Fruit fly (Drosophila melanogaster) whole organism, embryonic: ENCODE measurements around the gene CG3517.

Experiments used
- Adf1 ChIP-seq: fragments of 200-800 bp; sonication (Bioruptor generic); IDR thresholded peaks from 2 replicates; pipeline ENCODE4 v1.3.6; 2022; ENCODE audit warnings: missing biosample characterization, missing genetic modification characterization
- B-H1 ChIP-seq: fragments of 200-800 bp; sonication (Bioruptor generic); IDR thresholded peaks from 3 replicates; pipeline ENCODE4 v1.3.6; 2022; ENCODE audit warnings: missing biosample characterization, missing genetic modification characterization
- CG10321 ChIP-seq: fragments of 200-800 bp; sonication (Bioruptor generic); IDR thresholded peaks from 2 replicates; pipeline ENCODE4 v1.3.6; 2022; ENCODE audit warnings: missing biosample characterization, missing genetic modification characterization
- CG12769 ChIP-seq: fragments of 200-800 bp; sonication (Bioruptor generic); optimal IDR thresholded peaks from 2 replicates; lab custom pipeline; 2019; ENCODE audit warnings: missing biosample characterization, mild to moderate bottlenecking, missing genetic modification characterization, moderate library complexity
- CG13775 ChIP-seq: fragments of 200-800 bp; sonication (Bioruptor generic); optimal IDR thresholded peaks from 3 replicates; lab custom pipeline; 2017; ENCODE audit warnings: missing biosample characterization, mild to moderate bottlenecking, missing genetic modification characterization
- CG14860 ChIP-seq: fragments of 200-800 bp; sonication (Bioruptor generic); IDR thresholded peaks from 3 replicates; pipeline ENCODE4 v1.3.6; 2022; ENCODE audit warnings: missing biosample characterization, missing genetic modification characterization; ENCODE audit not compliant: partially characterized antibody
- CG15269 ChIP-seq: fragments of 200-800 bp; sonication (Bioruptor generic); optimal IDR thresholded peaks from 2 replicates; lab custom pipeline; 2018; ENCODE audit warnings: missing biosample characterization, mild to moderate bottlenecking, missing genetic modification characterization, moderate library complexity
- CG17186 ChIP-seq: fragments of 200-800 bp; sonication (Bioruptor generic); optimal IDR thresholded peaks from 3 replicates; lab custom pipeline; 2017; ENCODE audit warnings: missing biosample characterization, missing genetic modification reagents, missing genetic modification characterization
- CG17612 ChIP-seq: fragments of 200-800 bp; sonication (Bioruptor generic); IDR thresholded peaks from 2 replicates; pipeline ENCODE4 v1.3.6; 2022; ENCODE audit warnings: missing biosample characterization, missing genetic modification characterization
- CG18476 ChIP-seq: fragments of 200-800 bp; sonication (Bioruptor generic); optimal IDR thresholded peaks from 2 replicates; lab custom pipeline; 2016; ENCODE audit warnings: missing biosample characterization, mild to moderate bottlenecking, missing genetic modification characterization
- CG3847 ChIP-seq: fragments of 200-800 bp; sonication (Bioruptor generic); IDR thresholded peaks from 2 replicates; pipeline ENCODE4 v1.3.6; 2022; ENCODE audit warnings: missing biosample characterization, missing genetic modification characterization
- CG4854 ChIP-seq: fragments of 200-800 bp; sonication (Bioruptor generic); optimal IDR thresholded peaks from 2 replicates; lab custom pipeline; 2016; ENCODE audit warnings: missing biosample characterization, missing genetic modification characterization, inconsistent platforms
- CG6654 ChIP-seq: fragments of 200-800 bp; sonication (Bioruptor generic); optimal IDR thresholded peaks from 2 replicates; lab custom pipeline; 2017; ENCODE audit warnings: missing biosample characterization, mild to moderate bottlenecking, missing genetic modification characterization
- CG7556 ChIP-seq: fragments of 200-800 bp; sonication (Bioruptor generic); optimal IDR thresholded peaks from 2 replicates; lab custom pipeline; 2017; ENCODE audit warnings: missing biosample characterization, mild to moderate bottlenecking, missing genetic modification characterization
- CG7745 ChIP-seq: fragments of 200-800 bp; sonication (Bioruptor generic); optimal IDR thresholded peaks from 2 replicates; lab custom pipeline; 2018; ENCODE audit warnings: missing biosample characterization, mild to moderate bottlenecking, missing genetic modification characterization, moderate library complexity
- CG8290 ChIP-seq, 3 experiments: fragments of 200-800 bp; sonication (Bioruptor generic); optimal IDR thresholded peaks; 2 replicates each; lab custom pipeline; 2016 to 2019; ENCODE audit warnings: missing biosample characterization in 3 of 3, missing genetic modification characterization in 3 of 3, mild to moderate bottlenecking in 2 of 3, moderate library complexity in 1 of 3
- CG8765 ChIP-seq: fragments of 200-800 bp; sonication (Bioruptor generic); IDR thresholded peaks from 2 replicates; pipeline ENCODE4 v1.3.6; 2022; ENCODE audit warnings: missing biosample characterization, missing genetic modification characterization
- CHES-1-like ChIP-seq: fragments of 200-800 bp; sonication (Bioruptor generic); optimal IDR thresholded peaks from 2 replicates; lab custom pipeline; 2016; ENCODE audit warnings: missing biosample characterization, missing genetic modification characterization
- D19A ChIP-seq: fragments of 200-800 bp; optimal IDR thresholded peaks from 3 replicates; lab custom pipeline; 2019; ENCODE audit warnings: missing biosample characterization, mild to moderate bottlenecking, missing genetic modification characterization, moderate library complexity
- HLH4C ChIP-seq: fragments of 200-800 bp; sonication (Bioruptor generic); IDR thresholded peaks from 3 replicates; pipeline ENCODE4 v1.3.6; 2022; ENCODE audit warnings: missing biosample characterization, missing genetic modification characterization; ENCODE audit not compliant: partially characterized antibody
- Jarid2 ChIP-seq: fragments of 200-800 bp; sonication (Bioruptor generic); optimal IDR thresholded peaks from 3 replicates; lab custom pipeline; 2017; ENCODE audit warnings: mild to moderate bottlenecking, missing biosample characterization, missing genetic modification reagents, missing genetic modification characterization
- Kr ChIP-seq: fragments of 200-800 bp; sonication (Bioruptor generic); optimal IDR thresholded peaks from 2 replicates; lab custom pipeline; 2017; ENCODE audit warnings: missing biosample characterization, mild to moderate bottlenecking, missing genetic modification characterization
- Med ChIP-seq: fragments of 200-800 bp; sonication (Bioruptor generic); peaks from one replicate; lab custom pipeline; 2016; ENCODE audit warnings: missing biosample characterization, missing genetic modification characterization, mild to moderate bottlenecking, inconsistent platforms, moderate library complexity
- Nf-YA ChIP-seq: fragments of 200-800 bp; sonication (Bioruptor generic); IDR thresholded peaks from 2 replicates; pipeline ENCODE4 v1.3.6; 2022; ENCODE audit warnings: missing biosample characterization, missing genetic modification characterization
- Trl ChIP-seq, 3 experiments: fragments of >200 bp in 2 of 3; fragments of 200-800 bp in 1 of 3; sonication (Bioruptor generic) in 1 of 3; optimal IDR thresholded peaks; 2 replicates in 1 of 3; 3 replicates in 2 of 3; lab custom pipeline; 2016 to 2017; ENCODE audit warnings: missing biosample characterization in 1 of 3, missing genetic modification characterization in 1 of 3
- cas ChIP-seq: fragments of 200-800 bp; sonication (Bioruptor generic); IDR thresholded peaks from 2 replicates; pipeline ENCODE4 v1.3.6; 2022; ENCODE audit warnings: missing biosample characterization, missing genetic modification characterization
- chm ChIP-seq: fragments of 200-800 bp; sonication (Bioruptor generic); IDR thresholded peaks from 2 replicates; pipeline ENCODE4 v1.3.6; 2022; ENCODE audit warnings: missing biosample characterization, missing genetic modification characterization
- dati ChIP-seq: fragments of 200-800 bp; sonication (Bioruptor generic); IDR thresholded peaks from 2 replicates; pipeline ENCODE4 v1.3.6; 2022; ENCODE audit warnings: missing biosample characterization, missing genetic modification characterization
- dimm ChIP-seq: fragments of 200-800 bp; sonication (Bioruptor generic); IDR thresholded peaks from 2 replicates; pipeline ENCODE4 v1.3.6; 2022; ENCODE audit warnings: missing biosample characterization, missing genetic modification characterization
- dpn ChIP-seq, 2 experiments: fragments of 200-800 bp; sonication (Bioruptor generic); optimal IDR thresholded peaks; 3 replicates each; lab custom pipeline; 2016; ENCODE audit warnings: missing biosample characterization in 2 of 2, missing genetic modification characterization in 2 of 2
- emc ChIP-seq: fragments of 200-800 bp; sonication (Bioruptor generic); optimal IDR thresholded peaks from 2 replicates; lab custom pipeline; 2016; ENCODE audit warnings: missing biosample characterization, missing genetic modification characterization
- ken ChIP-seq: fragments of 200-800 bp; sonication (Bioruptor generic); IDR thresholded peaks from 3 replicates; pipeline ENCODE4 v1.3.6; 2022; ENCODE audit warnings: missing biosample characterization, missing genetic modification characterization
- lola ChIP-seq, 3 experiments: fragments of >200 bp in 2 of 3; fragments of 200-800 bp in 1 of 3; sonication (Bioruptor generic) in 1 of 3; optimal IDR thresholded peaks; 2 replicates each; lab custom pipeline; 2017 to 2019; ENCODE audit warnings: missing biosample characterization in 3 of 3, missing genetic modification characterization in 3 of 3, mild to moderate bottlenecking in 1 of 3, moderate library complexity in 1 of 3
- nau ChIP-seq: fragments of 200-800 bp; sonication (Bioruptor generic); optimal IDR thresholded peaks from 3 replicates; lab custom pipeline; 2017; ENCODE audit warnings: missing biosample characterization, mild to moderate bottlenecking, missing genetic modification characterization, missing genetic modification reagents
- nom ChIP-seq: fragments of 200-800 bp; sonication (Bioruptor generic); optimal IDR thresholded peaks from 2 replicates; lab custom pipeline; 2017; ENCODE audit warnings: missing biosample characterization, missing genetic modification characterization, mild to moderate bottlenecking, moderate library complexity, missing genetic modification reagents
- pnt ChIP-seq: fragments of 200-800 bp; sonication (Bioruptor generic); optimal IDR thresholded peaks from 3 replicates; lab custom pipeline; 2016; ENCODE audit warnings: missing biosample characterization, missing genetic modification characterization
- pzg ChIP-seq: fragments of 200-800 bp; sonication (Bioruptor generic); optimal IDR thresholded peaks from 3 replicates; lab custom pipeline; 2018; ENCODE audit warnings: missing biosample characterization, mild to moderate bottlenecking, missing genetic modification characterization, moderate library complexity
- scrt ChIP-seq: fragments of 200-800 bp; sonication (Bioruptor generic); optimal IDR thresholded peaks from 2 replicates; lab custom pipeline; 2018; ENCODE audit warnings: missing biosample characterization, mild to moderate bottlenecking, missing genetic modification characterization, moderate library complexity
- sim ChIP-seq: fragments of 200-800 bp; sonication (Bioruptor generic); IDR thresholded peaks from 2 replicates; pipeline ENCODE4 v1.3.6; 2022; ENCODE audit warnings: missing biosample characterization, missing genetic modification characterization
- sisA ChIP-seq: fragments of 200-800 bp; sonication (Bioruptor generic); IDR thresholded peaks from 2 replicates; pipeline ENCODE4 v1.3.6; 2022; ENCODE audit warnings: missing biosample characterization, missing genetic modification characterization
- sqz ChIP-seq: fragments of 200-800 bp; sonication (Bioruptor generic); optimal IDR thresholded peaks from 3 replicates; lab custom pipeline; 2018; ENCODE audit warnings: missing biosample characterization, mild to moderate bottlenecking, missing genetic modification characterization
- sr ChIP-seq: fragments of 200-800 bp; sonication (Bioruptor generic); IDR thresholded peaks from 3 replicates; pipeline ENCODE4 v1.3.6; 2022; ENCODE audit warnings: missing biosample characterization, missing genetic modification characterization
- ssp ChIP-seq: fragments of 200-800 bp; sonication (Bioruptor generic); IDR thresholded peaks from 2 replicates; pipeline ENCODE4 v1.3.6; 2022; ENCODE audit warnings: missing biosample characterization, missing genetic modification characterization
- tin ChIP-seq: fragments of 200-800 bp; sonication (Bioruptor generic); optimal IDR thresholded peaks from 3 replicates; lab custom pipeline; 2016; ENCODE audit warnings: missing biosample characterization, missing genetic modification characterization
- usp ChIP-seq: fragments of >200 bp; optimal IDR thresholded peaks from 2 replicates; lab custom pipeline; 2017; ENCODE audit warnings: missing biosample characterization, missing genetic modification characterization
- z ChIP-seq: fragments of 200-800 bp; sonication (Bioruptor generic); IDR thresholded peaks from 3 replicates; pipeline ENCODE4 v1.3.6; 2022; ENCODE audit warnings: missing biosample characterization, missing genetic modification characterization
- zen ChIP-seq: fragments of 200-800 bp; sonication (Bioruptor generic); optimal IDR thresholded peaks from 3 replicates; lab custom pipeline; 2018; ENCODE audit warnings: missing biosample characterization, mild to moderate bottlenecking, missing genetic modification characterization, moderate library complexity

Gene CG3517

dm6 chr3R:19460409-19461217 is 35.6 kb upstream of the CG3517 start, which contains the start of gene Dys (continued):
- TF ChIP-seq emc (GFP tag; lab: Kevin White, UChicago) (peak; percentile 47), CHES-1-like (GFP tag; lab: Kevin White, UChicago) (peak; percentile 72), pnt (peak; percentile 80), dimm (peak; percentile 40; the same call in 1 of the 2 replicates), dpn (GFP tag; optimal IDR thresholded peaks at IDR 0.05; lab: Kevin White, UChicago) (peak; percentile 82 to 86), CG4854 (GFP tag; lab: Kevin White, UChicago) (peak; percentile 62), pzg (no peak), CG10321 (GFP tag; lab: Robert Waterston, UW) (no peak), CG13775 (GFP tag; lab: Kevin White, UChicago) (peak; percentile 79), Adf1 (GFP tag; lab: Robert Waterston, UW) (peak; percentile 72), CG15269 (tag; lab: Kevin White, UChicago) (peak; percentile 85), Med (GFP tag; lab: Kevin White, UChicago) (no peak), sisA (no peak), zen (tag; lab: Kevin White, UChicago) (peak; percentile 83), nom (GFP tag; lab: Kevin White, UChicago) (no peak), Kr (GFP tag; lab: Kevin White, UChicago) (no peak), CG12769 (tag; lab: Kevin White, UChicago) (peak; percentile 92), CG8765 (GFP tag; lab: Robert Waterston, UW) (no peak), ken (GFP tag; lab: Robert Waterston, UW) (peak; percentile 79), CG6654 (GFP tag; lab: Kevin White, UChicago) (peak; percentile 69)

dm6 chr3R:19412434-19412833 is 12.6 kb downstream of the CG3517 start, which contains the start of gene CG31221:
TSS of gene CG31221 (plus strand) at chr3R:19412689.
- TF ChIP-seq Jarid2 (peak; percentile 25), scrt (GFP tag; lab: Kevin White, UChicago) (peak; percentile 23), sr (GFP tag; lab: Robert Waterston, UW) (peak; percentile 80; the same call in 2 of the 3 replicates), z (GFP tag; lab: Robert Waterston, UW) (peak; percentile 93), CG3847 (GFP tag; lab: Robert Waterston, UW) (no peak), sisA (0 out of 2 replicates have a peak, but pooled peaks have one; percentile 5), nau (GFP tag; lab: Kevin White, UChicago) (no peak), sqz (no peak), sim (GFP tag; lab: Robert Waterston, UW) (no peak), CG7556 (GFP tag; lab: Kevin White, UChicago) (no peak), CG17612 (GFP tag; lab: Robert Waterston, UW) (no peak), D19A (tag; lab: Kevin White, UChicago) (no peak), cas (GFP tag; lab: Robert Waterston, UW) (no peak), CG8290 (GFP tag; optimal IDR thresholded peaks at IDR 0.05; lab: Kevin White, UChicago) (no peak), CG8290 (tag; optimal IDR thresholded peaks at IDR 0.05; lab: Kevin White, UChicago) (no peak), CG7745 (tag; lab: Kevin White, UChicago) (no peak), B-H1 (GFP tag; lab: Robert Waterston, UW) (no peak), dati (no peak), lola (GFP tag; optimal IDR thresholded peaks at IDR 0.05; lab: Kevin White, UChicago) (no peak), CG14860 (GFP tag; lab: Robert Waterston, UW) (no peak), Nf-YA (GFP tag; lab: Robert Waterston, UW) (no peak), ssp (GFP tag; lab: Robert Waterston, UW) (no peak), chm (GFP tag; lab: Robert Waterston, UW) (no peak), usp (GFP tag; lab: Kevin White, UChicago) (no peak), HLH4C (GFP tag; lab: Robert Waterston, UW) (no peak), Trl (optimal IDR thresholded peaks at IDR 0.05; lab: Kevin White, UChicago) (peak; percentile 5 to 9), Trl (GFP tag; optimal IDR thresholded peaks at IDR 0.05; lab: Kevin White, UChicago) (no peak), tin (GFP tag; lab: Kevin White, UChicago) (no peak), CG17186 (GFP tag; lab: Kevin White, UChicago) (no peak), CG18476 (no peak), ken (GFP tag; lab: Robert Waterston, UW) (no peak), CG8765 (GFP tag; lab: Robert Waterston, UW) (no peak)
